Worm (Caenorhabditis elegans) whole organism, young adult: ENCODE measurements around the gene clec-144.

Experiments used
- ceh-100 ChIP-seq: fragments of 200-800 bp; sonication (Bioruptor generic); IDR thresholded peaks from 2 replicates; pipeline ENCODE4 v1.3.6; 2022; ENCODE audit warnings: missing genetic modification reagents, missing genetic modification characterization, missing compliant biosample characterization
- ceh-58 ChIP-seq: fragments of 200-800 bp; sonication (Bioruptor generic); IDR thresholded peaks from 2 replicates; pipeline ENCODE4 v1.3.6; 2022; ENCODE audit warnings: missing genetic modification characterization, missing compliant biosample characterization
- ceh-79 ChIP-seq: sonication (generic microtip); optimal IDR thresholded peaks from 2 replicates; lab custom pipeline; 2017; ENCODE audit warnings: mild to moderate bottlenecking, missing genetic modification characterization, missing compliant biosample characterization
- die-1 ChIP-seq: sonication (generic microtip); optimal IDR thresholded peaks from 2 replicates; lab custom pipeline; 2016; ENCODE audit warnings: missing genotype, mild to moderate bottlenecking, missing genetic modification characterization, missing compliant biosample characterization
- efl-1 ChIP-seq: fragments of 150-350 bp; optimal IDR thresholded peaks from 2 replicates; lab custom pipeline; 2014; ENCODE audit warnings: missing biosample characterization, missing genetic modification reagents, missing genetic modification characterization
- egl-44 ChIP-seq: fragments of 200-800 bp; sonication (Bioruptor generic); IDR thresholded peaks from 2 replicates; pipeline ENCODE4 v1.3.6; 2022; ENCODE audit warnings: missing genetic modification reagents, missing genetic modification characterization, missing compliant biosample characterization
- egrh-3 ChIP-seq: fragments of 200-800 bp; sonication (Bioruptor generic); IDR thresholded peaks from 2 replicates; pipeline ENCODE4 v1.3.6; 2022; ENCODE audit warnings: missing genetic modification reagents, missing genetic modification characterization, missing compliant biosample characterization
- ets-4 ChIP-seq: fragments of 200-800 bp; sonication (Bioruptor generic); optimal IDR thresholded peaks from 2 replicates; lab custom pipeline; 2018; ENCODE audit warnings: mild to moderate bottlenecking, missing genetic modification characterization, missing compliant biosample characterization
- hlh-26 ChIP-seq: fragments of 200-800 bp; sonication (Bioruptor generic); conservative IDR thresholded peaks from 2 replicates; pipeline ENCODE4 v1.3.6; 2022; ENCODE audit warnings: missing genetic modification reagents, missing genetic modification characterization, missing compliant biosample characterization
- mxl-1 ChIP-seq: sonication (generic microtip); optimal IDR thresholded peaks from 2 replicates; lab custom pipeline; 2016; ENCODE audit warnings: missing genetic modification characterization, missing compliant biosample characterization
- nhr-179 ChIP-seq: sonication (generic microtip); optimal IDR thresholded peaks from 2 replicates; lab custom pipeline; 2016; ENCODE audit warnings: mild to moderate bottlenecking, missing genetic modification characterization, missing compliant biosample characterization
- snpc-4 ChIP-seq, 5 experiments: fragments of 150-350 bp in 1 of 5; sonication (generic microtip) in 4 of 5; optimal IDR thresholded peaks; 2 replicates each; lab custom pipeline; 2014 to 2018; ENCODE audit warnings: missing genetic modification characterization in 5 of 5, missing biosample characterization in 3 of 5, antibody characterized with exemption in 2 of 5, mild to moderate bottlenecking in 2 of 5, missing compliant biosample characterization in 2 of 5, missing genotype in 2 of 5, moderate library complexity in 2 of 5, missing genetic modification reagents in 1 of 5
- unc-62 ChIP-seq: fragments of 150-350 bp; optimal IDR thresholded peaks from 2 replicates; lab custom pipeline; 2014; ENCODE audit warnings: missing biosample characterization, missing genetic modification reagents, missing genetic modification characterization
- zim-3 ChIP-seq: sonication (generic microtip); optimal IDR thresholded peaks from 2 replicates; lab custom pipeline; 2017; ENCODE audit warnings: mild to moderate bottlenecking, missing genetic modification characterization, moderate library complexity, missing compliant biosample characterization

- TF ChIP-seq mxl-1 (tag; lab: Kevin White, UChicago), result no peak
- TF ChIP-seq egrh-3 (GFP tag; lab: Robert Waterston, UW), result no peak
- TF ChIP-seq ceh-100 (GFP tag; lab: Robert Waterston, UW), result no peak
- no peak for TF ChIP-seq egl-44 (GFP tag; lab: Robert Waterston, UW)
- TF ChIP-seq zim-3 (tag; lab: Kevin White, UChicago), result no peak
- TF ChIP-seq snpc-4 (GFP tag; optimal IDR thresholded peaks at IDR 0.05; lab: Kevin White, UChicago), result no peak
- no peak for TF ChIP-seq snpc-4 (tag; optimal IDR thresholded peaks at IDR 0.05; lab: Kevin White, UChicago)
- TF ChIP-seq ceh-79 (tag; lab: Kevin White, UChicago), result no peak
- no peak for TF ChIP-seq die-1 (tag; lab: Kevin White, UChicago)
- no peak for TF ChIP-seq unc-62 (GFP tag; lab: Kevin White, UChicago)
- no peak for TF ChIP-seq efl-1 (GFP tag; lab: Kevin White, UChicago)
- no peak for TF ChIP-seq ceh-58
- no peak for TF ChIP-seq hlh-26 (GFP tag; lab: Robert Waterston, UW)
- TF ChIP-seq nhr-179 (tag; lab: Kevin White, UChicago), result no peak
- no peak for TF ChIP-seq ets-4
Measured at ce11 chrII:11842317-11842716, 9.9 kb upstream of the clec-144 start, which contains the start of gene T27D12.1.
